Worm (Caenorhabditis elegans) whole organism, L4/young adult: ENCODE data around the gene myo-2.

ENCODE experiments used
- W03F9.2 ChIP-seq: fragments of 150-350 bp; optimal IDR thresholded peaks from 2 replicates; lab custom pipeline; 2014; ENCODE audit warnings: missing biosample characterization, missing genetic modification characterization
- dao-5 ChIP-seq: sonication (generic microtip); optimal IDR thresholded peaks from 2 replicates; lab custom pipeline; 2016; ENCODE audit warnings: missing genotype, missing genetic modification characterization, moderate library complexity, missing compliant biosample characterization
- him-1 ChIP-seq: sonication (generic microtip); optimal IDR thresholded peaks from 2 replicates; lab custom pipeline; 2016; ENCODE audit warnings: missing genotype, missing genetic modification reagents, missing genetic modification characterization, missing compliant biosample characterization

- TF ChIP-seq dao-5 (tag; lab: Kevin White, UChicago) (no peak), W03F9.2 (tag; lab: Kevin White, UChicago) (no peak), him-1 (tag; lab: Kevin White, UChicago) (no peak)
Observed at ce11 chrX:12469846-12470245, 2.0 kb downstream of the myo-2 start.
